Worm (Caenorhabditis elegans) whole organism, L4 larva: ENCODE data around the gene cyp-31A3.

Experiments
- F44E2.7 ChIP-seq: fragments of 200-800 bp; sonication (Bioruptor generic); IDR thresholded peaks from 2 replicates; pipeline ENCODE4 v2.1.2; 2022; ENCODE audit warnings: missing genetic modification characterization, missing compliant biosample characterization
- ZK546.5 ChIP-seq, 2 experiments: sonication (generic microtip); optimal IDR thresholded peaks; 2 replicates each; lab custom pipeline; 2017; ENCODE audit warnings: missing biosample characterization in 2 of 2, missing genetic modification characterization in 2 of 2
- ces-1 ChIP-seq: fragments of 150-350 bp; sonication (generic microtip); optimal IDR thresholded peaks from 4 replicates; lab custom pipeline; 2014; ENCODE audit warnings: missing biosample characterization, missing genetic modification reagents, missing genetic modification characterization
- dve-1 ChIP-seq: sonication (generic microtip); optimal IDR thresholded peaks from 2 replicates; lab custom pipeline; 2017; ENCODE audit warnings: antibody characterized with exemption, mild to moderate bottlenecking, missing genetic modification characterization, missing compliant biosample characterization; ENCODE audit not compliant: insufficient read depth
- hlh-11 ChIP-seq: fragments of 200-800 bp; sonication (Bioruptor generic); optimal IDR thresholded peaks from 2 replicates; lab custom pipeline; 2018; ENCODE audit warnings: mild to moderate bottlenecking, missing genetic modification characterization, missing compliant biosample characterization
- lin-13 ChIP-seq: fragments of 150-350 bp; optimal IDR thresholded peaks from 2 replicates; lab custom pipeline; 2014; ENCODE audit warnings: missing biosample characterization, missing genetic modification reagents, missing genetic modification characterization
- nhr-237 ChIP-seq: sonication (generic microtip); optimal IDR thresholded peaks from 2 replicates; lab custom pipeline; 2017; ENCODE audit warnings: missing biosample characterization, missing genetic modification characterization
- nhr-25 ChIP-seq: sonication (generic microtip); optimal IDR thresholded peaks from 2 replicates; lab custom pipeline; 2017; ENCODE audit warnings: missing genetic modification characterization, mild to moderate bottlenecking, missing compliant biosample characterization, antibody characterized with exemption, moderate library complexity, borderline replicate concordance; ENCODE audit not compliant: insufficient read depth
- nhr-41 ChIP-seq: fragments of 200-800 bp; sonication (Bioruptor generic); IDR thresholded peaks from 2 replicates; pipeline ENCODE4 v1.3.6; 2022; ENCODE audit warnings: missing genetic modification reagents, missing genetic modification characterization, missing compliant biosample characterization
- rbr-2 ChIP-seq: sonication (generic microtip); optimal IDR thresholded peaks from 2 replicates; lab custom pipeline; 2016; ENCODE audit warnings: missing genotype, missing genetic modification characterization, missing compliant biosample characterization
- snpc-4 ChIP-seq: fragments of 150-350 bp; optimal IDR thresholded peaks from 2 replicates; lab custom pipeline; 2014; ENCODE audit warnings: missing biosample characterization, missing genetic modification characterization
- zag-1 ChIP-seq: fragments of 150-350 bp; optimal IDR thresholded peaks from 2 replicates; lab custom pipeline; 2014; ENCODE audit warnings: missing biosample characterization, missing genetic modification characterization

DNA sequence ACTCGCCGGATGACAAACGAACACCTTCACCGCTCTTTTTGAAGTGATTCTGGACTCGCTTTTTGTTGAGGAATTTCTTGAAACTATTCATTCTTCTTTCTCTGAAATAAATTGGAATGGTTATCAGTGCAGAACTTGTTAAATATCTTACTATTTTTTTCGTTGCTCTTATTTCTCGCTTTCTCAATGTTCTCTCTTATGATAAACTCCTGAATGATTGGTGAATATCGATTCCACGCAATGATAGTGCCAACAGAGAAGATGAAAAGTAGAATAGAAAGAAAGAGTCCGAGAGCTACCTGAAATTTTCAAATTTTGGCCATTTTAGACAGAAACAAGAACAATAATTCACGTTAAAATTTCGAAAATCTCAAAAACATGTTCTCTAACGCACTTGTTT, 48.5 kb downstream of the cyp-31A3 start, which contains the start of gene ubxn-6:
- no peak for TF ChIP-seq dve-1 (tag; lab: Kevin White, UChicago)
- no peak for TF ChIP-seq zag-1 (tag; lab: Kevin White, UChicago)
- TF ChIP-seq F44E2.7 = no peak
- TF ChIP-seq rbr-2 (tag; lab: Kevin White, UChicago) = no peak
- TF ChIP-seq hlh-11 (tag; lab: Kevin White, UChicago) = no peak
- no peak for TF ChIP-seq lin-13 (GFP tag; lab: Kevin White, UChicago)
- no peak for TF ChIP-seq ces-1
- TF ChIP-seq snpc-4 (tag; lab: Kevin White, UChicago) = no peak
- TF ChIP-seq nhr-237 = no peak
- no peak for TF ChIP-seq nhr-41 (GFP tag; lab: Robert Waterston, UW)
- no peak for TF ChIP-seq nhr-25 (tag; lab: Kevin White, UChicago)
- TF ChIP-seq ZK546.5 (tag; optimal IDR thresholded peaks at IDR 0.05; lab: Kevin White, UChicago) = no peak
